Fruit fly (Drosophila melanogaster): ENCODE measurements around the gene CG13031.

Gene CG13031

DNA sequence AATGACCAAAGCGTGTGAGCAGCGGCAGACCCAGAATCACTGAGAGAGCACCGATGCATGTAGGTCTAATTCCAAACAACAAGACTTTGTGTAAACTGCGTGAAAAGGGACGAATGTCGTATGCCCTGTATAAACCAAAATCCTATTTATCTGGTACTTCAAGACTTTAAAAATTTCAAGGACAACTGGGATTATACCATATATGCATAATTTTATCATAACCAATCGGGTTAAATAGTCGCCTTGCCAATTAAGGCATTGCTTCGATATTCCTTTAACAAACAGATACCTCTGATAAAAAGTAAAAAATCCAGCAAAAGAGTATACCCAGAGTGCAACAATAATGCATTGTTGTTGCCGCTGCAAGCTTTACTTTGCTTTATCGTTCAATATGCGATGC lies 41.7 kb upstream of the CG13031 start (continued):
- TF ChIP-seq CG8119 (GFP tag; IDR thresholded peaks at IDR 0.05) (peak; percentile 40; the same call in 1 of the 3 replicates), svp (GFP tag) (no peak), Lpt (GFP tag; optimal IDR thresholded peaks at IDR 0.05) (peak; percentile 9), CG11902 (GFP tag; optimal IDR thresholded peaks at IDR 0.05) (no peak), fkh (GFP tag; optimal IDR thresholded peaks at IDR 0.05) (no peak), eg (GFP tag; IDR thresholded peaks at IDR 0.05) (no peak), CG9139 (GFP tag; optimal IDR thresholded peaks at IDR 0.05) (no peak)

DNA sequence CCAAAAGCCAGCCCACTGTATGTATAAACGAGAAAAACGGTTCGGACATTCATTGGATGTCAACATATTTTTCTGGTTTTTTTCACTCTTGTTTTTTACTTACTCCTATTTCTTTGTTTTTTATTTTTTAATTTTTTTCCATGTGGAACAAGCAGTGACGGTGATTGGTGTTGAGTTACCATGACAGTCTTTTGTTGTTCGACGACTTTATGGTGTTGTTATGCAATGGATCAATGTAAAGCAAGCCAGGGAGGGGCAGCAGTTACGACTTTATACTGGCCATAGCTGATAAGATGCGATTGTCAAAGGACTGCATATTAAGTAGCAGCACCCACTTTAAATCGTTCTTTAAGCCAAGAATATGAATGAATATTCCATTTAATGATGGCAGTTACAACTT lies 35.2 kb upstream of the CG13031 start:
- TF ChIP-seq Lpt (GFP tag; optimal IDR thresholded peaks at IDR 0.05) (no peak), Eip78C (GFP tag) (peak; percentile 26), ss (GFP tag; optimal IDR thresholded peaks at IDR 0.05) (peak; percentile 4 to 57), CG6276 (GFP tag; optimal IDR thresholded peaks at IDR 0.05) (peak; percentile 19)

DNA sequence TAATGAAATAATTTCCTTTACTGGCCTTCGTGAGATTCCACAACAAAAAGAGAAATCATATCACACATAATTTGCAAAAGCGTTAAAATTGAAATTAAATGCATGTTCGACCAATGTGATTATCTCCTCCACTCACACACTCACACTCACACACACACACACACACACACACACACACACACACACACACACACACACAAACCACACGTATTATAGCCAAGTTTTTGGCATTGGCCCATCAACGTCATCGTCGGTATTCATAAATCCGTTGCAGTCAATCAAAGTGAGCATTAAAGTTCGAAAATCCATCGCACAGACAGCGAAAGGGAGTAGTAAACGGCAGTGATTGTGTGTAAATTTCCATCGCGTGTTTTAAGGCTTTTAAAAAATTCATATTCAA lies 34.6 kb upstream of the CG13031 start:
- no peak for TF ChIP-seq OdsH (GFP tag; optimal IDR thresholded peaks at IDR 0.05)
- TF ChIP-seq CG7368 (GFP tag; optimal IDR thresholded peaks at IDR 0.05) = no peak
- no peak for TF ChIP-seq CG16779 (tag; optimal IDR thresholded peaks at IDR 0.05)

DNA sequence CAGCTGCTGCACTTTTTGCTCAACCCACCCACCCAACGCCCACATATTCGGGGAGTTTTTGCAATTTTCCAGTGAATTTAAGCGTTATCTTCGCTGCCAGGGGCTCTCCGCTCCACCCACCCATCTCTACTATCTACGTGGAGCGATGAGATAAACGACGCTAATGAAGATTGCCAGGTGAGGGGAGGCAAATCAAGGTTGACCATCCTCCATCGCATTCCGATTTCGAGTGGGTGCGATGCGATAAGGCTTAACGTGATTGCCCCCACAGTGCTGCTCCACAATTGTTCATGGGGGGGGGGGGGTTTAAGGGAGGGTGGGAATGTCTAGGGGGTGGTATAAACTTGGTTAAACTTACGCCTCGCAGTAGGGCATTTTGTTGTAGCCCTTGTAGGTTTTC lies 30.8 kb upstream of the CG13031 start:
- TF ChIP-seq vri (GFP tag; optimal IDR thresholded peaks at IDR 0.05) (peak; percentile 51), CG6808 (GFP tag; optimal IDR thresholded peaks at IDR 0.05) (no peak), Eip93F (GFP tag; optimal IDR thresholded peaks at IDR 0.05) (peak; percentile 11)

DNA sequence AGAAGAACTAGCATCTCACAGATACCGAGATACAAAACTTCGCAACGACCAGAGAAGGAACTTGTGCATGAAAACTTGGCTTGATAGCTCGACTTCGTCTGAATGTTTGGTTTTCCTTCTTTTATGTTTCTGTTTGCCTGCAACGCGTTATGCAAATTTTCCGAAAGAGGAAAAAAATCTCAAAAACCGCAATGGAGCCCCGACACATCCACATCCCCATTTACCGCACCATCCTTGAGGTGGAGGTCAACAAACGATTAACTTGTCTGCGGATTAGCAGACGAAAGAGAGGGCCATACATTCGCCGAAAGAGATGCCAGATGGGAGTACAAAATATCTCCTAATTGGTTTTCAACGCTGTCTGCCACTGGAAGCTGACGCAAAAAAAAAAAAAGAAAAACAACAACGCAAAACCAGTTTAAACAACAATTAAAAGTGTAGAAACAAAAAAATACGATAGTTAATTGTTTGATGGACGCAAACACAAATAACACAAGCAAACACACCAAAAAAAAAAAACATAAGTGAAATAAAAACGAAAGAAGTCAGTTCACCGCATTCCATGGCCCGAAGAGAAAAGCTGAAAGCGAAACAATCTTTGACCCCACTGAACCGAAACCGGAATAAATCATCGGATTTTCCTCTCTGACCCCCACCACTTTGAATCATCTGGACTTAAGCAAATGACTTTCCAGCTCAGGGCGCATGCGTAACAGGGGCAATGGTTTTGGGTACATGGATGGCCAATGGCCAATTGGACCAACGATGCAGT lies 29.4 kb upstream of the CG13031 start:
- TF ChIP-seq CG8119 (GFP tag; IDR thresholded peaks at IDR 0.05) (peak; percentile 39; the same call in 1 of the 3 replicates), CG6276 (GFP tag; optimal IDR thresholded peaks at IDR 0.05) (peak; percentile 14), eg (GFP tag; IDR thresholded peaks at IDR 0.05) (0 out of 3 replicates have a peak, but pooled peaks have one; percentile 16), net (GFP tag; optimal IDR thresholded peaks at IDR 0.05) (no peak), CG16779 (tag; optimal IDR thresholded peaks at IDR 0.05) (no peak), Sox15 (GFP tag; optimal IDR thresholded peaks at IDR 0.05) (no peak), CG11294 (GFP tag; IDR thresholded peaks at IDR 0.05) (no peak), acj6 (GFP tag; optimal IDR thresholded peaks at IDR 0.05) (no peak)

DNA sequence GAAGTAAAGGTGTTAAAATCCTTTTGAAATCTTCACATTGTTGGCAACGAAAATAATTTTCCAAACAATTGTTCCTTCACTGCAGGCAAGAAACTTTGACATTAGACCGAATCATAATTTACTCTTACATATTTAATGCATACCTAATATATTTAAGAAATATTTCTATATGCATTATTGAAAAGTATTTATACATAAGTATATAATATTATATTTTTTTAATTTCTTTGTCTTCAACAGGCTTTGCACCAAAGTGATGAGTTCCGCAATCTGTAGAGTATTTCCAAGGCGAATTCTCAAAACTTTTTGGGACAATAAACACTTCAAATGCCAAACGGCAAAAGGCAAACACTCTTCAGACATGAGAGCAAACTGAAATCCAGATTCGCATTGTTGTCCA lies 27.6 kb upstream of the CG13031 start:
- TF ChIP-seq dac (GFP tag; optimal IDR thresholded peaks at IDR 0.05) (no peak), Met (GFP tag; optimal IDR thresholded peaks at IDR 0.05) (no peak), Sox102F (GFP tag; optimal IDR thresholded peaks at IDR 0.05) (peak; percentile 18), CG6163 (GFP tag; IDR thresholded peaks at IDR 0.05) (peak; percentile 22; the same call in 1 of the 3 replicates), CG10631 (GFP tag; optimal IDR thresholded peaks at IDR 0.05) (peak; percentile 17), fkh (GFP tag; optimal IDR thresholded peaks at IDR 0.05) (no peak), CG15336 (GFP tag; IDR thresholded peaks at IDR 0.05) (peak; percentile 76), CG3032 (tag; optimal IDR thresholded peaks at IDR 0.05) (no peak), CG8119 (GFP tag; IDR thresholded peaks at IDR 0.05) (peak; percentile 62), esn (GFP tag; optimal IDR thresholded peaks at IDR 0.05) (peak; percentile 33), CG32006 (GFP tag; optimal IDR thresholded peaks at IDR 0.05) (peak; percentile 57), Ets96B (tag; optimal IDR thresholded peaks at IDR 0.05) (no peak), topi (GFP tag; optimal IDR thresholded peaks at IDR 0.05) (no peak), salr (GFP tag; optimal IDR thresholded peaks at IDR 0.05) (peak in 1 of 2 experiments; percentile 11), Hr39 (GFP tag; optimal IDR thresholded peaks at IDR 0.05) (peak; percentile 11), CG34406 (GFP tag; optimal IDR thresholded peaks at IDR 0.05) (peak; percentile 47), acj6 (GFP tag; optimal IDR thresholded peaks at IDR 0.05) (peak; percentile 21), Smox (GFP tag; optimal IDR thresholded peaks at IDR 0.05) (peak; percentile 9), Blimp-1 (GFP tag; optimal IDR thresholded peaks at IDR 0.05) (no peak), CG6276 (GFP tag; optimal IDR thresholded peaks at IDR 0.05) (peak; percentile 11), achi (GFP tag; optimal IDR thresholded peaks at IDR 0.05) (peak; percentile 39), CG11902 (GFP tag; optimal IDR thresholded peaks at IDR 0.05) (no peak), CG3919 (GFP tag; optimal IDR thresholded peaks at IDR 0.05) (no peak), pdm3 (GFP tag; optimal IDR thresholded peaks at IDR 0.05) (peak; percentile 5), eg (GFP tag; IDR thresholded peaks at IDR 0.05) (peak; percentile 71), CG16779 (tag; optimal IDR thresholded peaks at IDR 0.05) (no peak), OdsH (GFP tag; optimal IDR thresholded peaks at IDR 0.05) (peak; percentile 27), Eip93F (GFP tag; optimal IDR thresholded peaks at IDR 0.05) (no peak), Eip78C (GFP tag) (peak; percentile 55)
